Fruit fly (Drosophila melanogaster) whole organism, embryonic: Measurements from ENCODE around the gene Veneno.
A peak's percentile ranks its signal among the peaks of the same experiment; 100 is the strongest.

ENCODE experiments used
- Bteb2 ChIP-seq: fragments of 200-800 bp; sonication (Bioruptor generic); optimal IDR thresholded peaks from 2 replicates; lab custom pipeline; 2016; ENCODE audit warnings: missing biosample characterization, missing genetic modification characterization
- CG10209 ChIP-seq: fragments of 200-800 bp; sonication (Bioruptor generic); optimal IDR thresholded peaks from 3 replicates; lab custom pipeline; 2017; ENCODE audit warnings: missing biosample characterization, mild to moderate bottlenecking, missing genetic modification characterization, missing genetic modification reagents
- CG10366 ChIP-seq: fragments of 200-800 bp; sonication (Bioruptor generic); IDR thresholded peaks from 2 replicates; pipeline ENCODE4 v1.3.6; 2022; ENCODE audit warnings: missing biosample characterization, missing genetic modification characterization
- CG11085 ChIP-seq: fragments of 200-800 bp; sonication (Bioruptor generic); IDR thresholded peaks from 2 replicates; pipeline ENCODE4 v1.3.6; 2022; ENCODE audit warnings: missing biosample characterization, missing genetic modification characterization
- CG11247 ChIP-seq: fragments of 200-800 bp; sonication (Bioruptor generic); IDR thresholded peaks from 2 replicates; pipeline ENCODE4 v1.3.6; 2022; ENCODE audit warnings: missing biosample characterization, missing genetic modification characterization
- CG12219 ChIP-seq: fragments of 200-800 bp; sonication (Bioruptor generic); optimal IDR thresholded peaks from 3 replicates; lab custom pipeline; 2018; ENCODE audit warnings: missing biosample characterization, mild to moderate bottlenecking, missing genetic modification characterization
- CG12236 ChIP-seq: fragments of 200-800 bp; sonication (Bioruptor generic); optimal IDR thresholded peaks from 2 replicates; lab custom pipeline; 2016; ENCODE audit warnings: missing biosample characterization, missing genetic modification characterization
- CG12744 ChIP-seq: fragments of 200-800 bp; sonication (Bioruptor generic); optimal IDR thresholded peaks from 2 replicates; lab custom pipeline; 2016; ENCODE audit warnings: missing biosample characterization, missing genetic modification characterization
- CG12769 ChIP-seq: fragments of 200-800 bp; sonication (Bioruptor generic); optimal IDR thresholded peaks from 2 replicates; lab custom pipeline; 2019; ENCODE audit warnings: missing biosample characterization, mild to moderate bottlenecking, missing genetic modification characterization, moderate library complexity
- CG15269 ChIP-seq: fragments of 200-800 bp; sonication (Bioruptor generic); optimal IDR thresholded peaks from 2 replicates; lab custom pipeline; 2018; ENCODE audit warnings: missing biosample characterization, mild to moderate bottlenecking, missing genetic modification characterization, moderate library complexity
- CG1529 ChIP-seq: fragments of 200-800 bp; sonication (Bioruptor generic); optimal IDR thresholded peaks from 3 replicates; lab custom pipeline; 2018; ENCODE audit warnings: missing biosample characterization, missing genetic modification characterization
- CG15479 ChIP-seq: fragments of 200-800 bp; sonication (Bioruptor generic); optimal IDR thresholded peaks from 3 replicates; lab custom pipeline; 2019; ENCODE audit warnings: missing biosample characterization, mild to moderate bottlenecking, missing genetic modification characterization, moderate library complexity
- CG17568 ChIP-seq: fragments of 200-800 bp; sonication (Bioruptor generic); optimal IDR thresholded peaks from 2 replicates; lab custom pipeline; 2018; ENCODE audit warnings: missing biosample characterization, mild to moderate bottlenecking, missing genetic modification characterization, moderate library complexity
- CG18262 ChIP-seq: fragments of 200-800 bp; optimal IDR thresholded peaks from 3 replicates; lab custom pipeline; 2019; ENCODE audit warnings: missing biosample characterization, mild to moderate bottlenecking, missing genetic modification characterization, moderate library complexity
- CG2116 ChIP-seq: fragments of 200-800 bp; sonication (Bioruptor generic); optimal IDR thresholded peaks from 3 replicates; lab custom pipeline; 2018; ENCODE audit warnings: missing biosample characterization, mild to moderate bottlenecking, missing genetic modification characterization
- CG3163 ChIP-seq: fragments of 200-800 bp; sonication (Bioruptor generic); optimal IDR thresholded peaks from 3 replicates; lab custom pipeline; 2016; ENCODE audit warnings: missing biosample characterization, missing genetic modification characterization
- CG33213 ChIP-seq: fragments of 200-800 bp; sonication (Bioruptor generic); optimal IDR thresholded peaks from 3 replicates; lab custom pipeline; 2016; ENCODE audit warnings: missing biosample characterization, missing genetic modification characterization
- CG5953 ChIP-seq: fragments of 200-800 bp; sonication (Bioruptor generic); IDR thresholded peaks from 2 replicates; pipeline ENCODE4 v1.3.6; 2022; ENCODE audit warnings: missing biosample characterization, missing genetic modification characterization
- CG6765 ChIP-seq: fragments of 200-800 bp; sonication (Bioruptor generic); optimal IDR thresholded peaks from 3 replicates; lab custom pipeline; 2017; ENCODE audit warnings: missing biosample characterization, mild to moderate bottlenecking, missing genetic modification characterization
- Dip3 ChIP-seq: fragments of 200-800 bp; sonication (Bioruptor generic); optimal IDR thresholded peaks from 3 replicates; lab custom pipeline; 2016; ENCODE audit warnings: missing biosample characterization, missing genetic modification characterization
- Dll ChIP-seq: fragments of 200-800 bp; sonication (Bioruptor generic); IDR thresholded peaks from 4 replicates; pipeline ENCODE4 v1.3.6; 2022; ENCODE audit warnings: missing biosample characterization, missing genetic modification characterization; ENCODE audit not compliant: partially characterized antibody
- Fer1 ChIP-seq: fragments of 200-800 bp; sonication (Bioruptor generic); optimal IDR thresholded peaks from 2 replicates; lab custom pipeline; 2017; ENCODE audit warnings: missing biosample characterization, mild to moderate bottlenecking, missing genetic modification characterization
- Hmr ChIP-seq: fragments of 200-800 bp; sonication (Bioruptor generic); optimal IDR thresholded peaks from 3 replicates; lab custom pipeline; 2017; ENCODE audit warnings: mild to moderate bottlenecking, missing biosample characterization, missing genetic modification reagents, missing genetic modification characterization
- Lim3 ChIP-seq: fragments of 200-800 bp; sonication (Bioruptor generic); IDR thresholded peaks from 2 replicates; pipeline ENCODE4 v1.3.6; 2022; ENCODE audit warnings: missing biosample characterization, missing genetic modification characterization
- MBD-R2 ChIP-seq: fragments of 200-800 bp; sonication (Bioruptor generic); IDR thresholded peaks from 2 replicates; pipeline ENCODE4 v1.3.6; 2022; ENCODE audit warnings: missing biosample characterization, missing genetic modification characterization
- Mes4 ChIP-seq: fragments of 200-800 bp; sonication (Bioruptor generic); optimal IDR thresholded peaks from 2 replicates; lab custom pipeline; 2016; ENCODE audit warnings: missing biosample characterization, missing genetic modification characterization
- Myb ChIP-seq: fragments of 200-800 bp; sonication (Bioruptor generic); optimal IDR thresholded peaks from 2 replicates; lab custom pipeline; 2016; ENCODE audit warnings: missing biosample characterization, missing genetic modification characterization
- Poxn ChIP-seq: fragments of 200-800 bp; sonication (Bioruptor generic); IDR thresholded peaks from 2 replicates; pipeline ENCODE4 v1.3.6; 2022; ENCODE audit warnings: missing biosample characterization, missing genetic modification characterization
- Scr ChIP-seq: fragments of 200-800 bp; sonication (Bioruptor generic); IDR thresholded peaks from 2 replicates; pipeline ENCODE4 v1.3.6; 2022; ENCODE audit warnings: missing biosample characterization, missing genetic modification characterization; ENCODE audit not compliant: partially characterized antibody
- Spps ChIP-seq: fragments of 200-800 bp; sonication (Bioruptor generic); optimal IDR thresholded peaks from 2 replicates; lab custom pipeline; 2018; ENCODE audit warnings: missing biosample characterization, mild to moderate bottlenecking, missing genetic modification characterization
- Sry-δ ChIP-seq: fragments of 200-800 bp; sonication (Bioruptor generic); optimal IDR thresholded peaks from 2 replicates; lab custom pipeline; 2016; ENCODE audit warnings: missing biosample characterization, missing genetic modification characterization
- bowl ChIP-seq: fragments of 200-800 bp; sonication (Bioruptor generic); IDR thresholded peaks from 2 replicates; pipeline ENCODE4 v1.3.6; 2022; ENCODE audit warnings: missing biosample characterization, missing genetic modification characterization
- ci ChIP-seq: fragments of 200-800 bp; sonication (Bioruptor generic); IDR thresholded peaks from 3 replicates; pipeline ENCODE4 v1.3.6; 2022; ENCODE audit warnings: missing biosample characterization, missing genetic modification characterization
- dan ChIP-seq: fragments of 200-800 bp; sonication (Bioruptor generic); IDR thresholded peaks from 2 replicates; pipeline ENCODE4 v1.3.6; 2022; ENCODE audit warnings: missing biosample characterization, missing genetic modification characterization
- eve ChIP-seq, 2 experiments: fragments of >200 bp; optimal IDR thresholded peaks; 2 replicates each; lab custom pipeline; 2017; ENCODE audit warnings: missing biosample characterization in 2 of 2, missing genetic modification characterization in 2 of 2
- gcm ChIP-seq: fragments of 200-800 bp; sonication (Bioruptor generic); optimal IDR thresholded peaks from 2 replicates; lab custom pipeline; 2019; ENCODE audit warnings: missing biosample characterization, mild to moderate bottlenecking, missing genetic modification characterization, moderate library complexity
- gsb ChIP-seq: fragments of 200-800 bp; sonication (Bioruptor generic); IDR thresholded peaks from 2 replicates; pipeline ENCODE4 v1.3.6; 2022; ENCODE audit warnings: missing biosample characterization, missing genetic modification characterization
- hbn ChIP-seq: fragments of 200-800 bp; sonication (Bioruptor generic); IDR thresholded peaks from 2 replicates; pipeline ENCODE4 v1.3.6; 2022; ENCODE audit warnings: missing biosample characterization, missing genetic modification characterization; ENCODE audit not compliant: partially characterized antibody
- nau ChIP-seq: fragments of 200-800 bp; sonication (Bioruptor generic); optimal IDR thresholded peaks from 3 replicates; lab custom pipeline; 2017; ENCODE audit warnings: missing biosample characterization, mild to moderate bottlenecking, missing genetic modification characterization, missing genetic modification reagents
- nerfin-2 ChIP-seq: fragments of 200-800 bp; sonication (Bioruptor generic); IDR thresholded peaks from 2 replicates; pipeline ENCODE4 v1.3.6; 2022; ENCODE audit warnings: missing biosample characterization, missing genetic modification characterization; ENCODE audit not compliant: partially characterized antibody
- nmo ChIP-seq: fragments of 200-800 bp; sonication (Bioruptor generic); optimal IDR thresholded peaks from 2 replicates; lab custom pipeline; 2018; ENCODE audit warnings: missing biosample characterization, mild to moderate bottlenecking, missing genetic modification characterization, moderate library complexity
- nom ChIP-seq: fragments of 200-800 bp; sonication (Bioruptor generic); optimal IDR thresholded peaks from 2 replicates; lab custom pipeline; 2017; ENCODE audit warnings: missing biosample characterization, missing genetic modification characterization, mild to moderate bottlenecking, moderate library complexity, missing genetic modification reagents
- scrt ChIP-seq: fragments of 200-800 bp; sonication (Bioruptor generic); optimal IDR thresholded peaks from 2 replicates; lab custom pipeline; 2018; ENCODE audit warnings: missing biosample characterization, mild to moderate bottlenecking, missing genetic modification characterization, moderate library complexity
- sens-2 ChIP-seq: fragments of 200-800 bp; sonication (Bioruptor generic); IDR thresholded peaks from 2 replicates; pipeline ENCODE4 v1.3.6; 2022; ENCODE audit warnings: missing biosample characterization, missing genetic modification characterization
- slp2 ChIP-seq: fragments of 200-800 bp; sonication (Bioruptor generic); optimal IDR thresholded peaks from 2 replicates; lab custom pipeline; 2016; ENCODE audit warnings: missing biosample characterization, missing genetic modification characterization
- sob ChIP-seq: fragments of 200-800 bp; sonication (Bioruptor generic); IDR thresholded peaks from 2 replicates; pipeline ENCODE4 v1.3.6; 2022; ENCODE audit warnings: missing biosample characterization, missing genetic modification characterization
- toy ChIP-seq: fragments of 200-800 bp; sonication (Bioruptor generic); IDR thresholded peaks from 2 replicates; pipeline ENCODE4 v1.3.6; 2022; ENCODE audit warnings: missing biosample characterization, missing genetic modification characterization
- tx ChIP-seq: fragments of 200-800 bp; sonication (Bioruptor generic); optimal IDR thresholded peaks from 2 replicates; lab custom pipeline; 2016; ENCODE audit warnings: missing biosample characterization, missing genetic modification characterization
- yki ChIP-seq: fragments of >200 bp; optimal IDR thresholded peaks from 3 replicates; lab custom pipeline; 2018
- z ChIP-seq: fragments of 200-800 bp; sonication (Bioruptor generic); IDR thresholded peaks from 3 replicates; pipeline ENCODE4 v1.3.6; 2022; ENCODE audit warnings: missing biosample characterization, missing genetic modification characterization
- zf30C ChIP-seq: fragments of 200-800 bp; sonication (Bioruptor generic); optimal IDR thresholded peaks from 3 replicates; lab custom pipeline; 2018; ENCODE audit warnings: missing biosample characterization, mild to moderate bottlenecking, missing genetic modification characterization

Gene Veneno

DNA sequence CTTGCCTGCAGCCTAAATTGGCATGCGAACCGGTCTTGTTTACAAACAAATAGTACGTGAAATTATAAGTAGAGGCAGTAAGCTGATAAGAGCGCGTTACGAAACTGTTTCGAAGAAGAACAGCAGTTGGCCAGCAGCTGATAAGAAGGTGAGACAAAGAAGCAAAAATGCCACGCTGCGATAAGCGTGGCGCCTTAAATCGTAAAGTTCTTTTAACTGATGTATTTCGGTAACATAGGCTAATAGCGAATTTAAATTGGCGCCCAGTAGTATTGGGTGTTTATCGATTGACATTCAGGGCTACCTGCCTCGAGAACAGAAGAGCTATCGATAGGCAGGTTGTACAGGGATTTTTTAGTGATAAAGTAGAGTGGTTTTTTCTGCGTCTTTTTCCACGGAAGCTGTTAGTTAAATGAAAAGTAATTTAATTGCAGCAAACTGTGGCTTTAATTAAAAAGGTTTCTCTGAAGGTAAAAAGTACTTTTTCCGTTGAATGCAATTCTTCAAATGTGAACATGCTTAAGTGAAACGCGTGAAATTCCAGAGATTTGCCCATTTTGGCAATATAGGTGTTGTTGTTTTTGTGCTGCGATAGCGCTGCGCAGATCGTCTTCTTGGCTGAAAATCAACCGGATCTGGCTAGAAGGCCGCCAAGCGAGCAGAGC lies 5.6 kb downstream of the Veneno start, which contains the start of gene stck (continued):
- TF ChIP-seq hbn (0 out of 2 replicates have a peak, but pooled peaks have one; percentile 45), nau (no peak), MBD-R2 (0 out of 2 replicates have a peak, but pooled peaks have one; percentile 19), gsb (no peak), CG17568 (GFP tag; lab: Kevin White, UChicago) (no peak), bowl (GFP tag; lab: Robert Waterston, UW) (no peak), Spps (no peak), Scr (GFP tag; lab: Robert Waterston, UW) (peak; percentile 61), CG12236 (GFP tag; lab: Kevin White, UChicago) (no peak), zf30C (GFP tag; lab: Kevin White, UChicago) (no peak), CG15479 (GFP tag; lab: Kevin White, UChicago) (no peak), ci (no peak), Myb (GFP tag; lab: Kevin White, UChicago) (peak; percentile 25), Dll (GFP tag; lab: Robert Waterston, UW) (peak; percentile 50; the same call in 2 of the 4 replicates), CG15269 (tag; lab: Kevin White, UChicago) (no peak), CG12769 (tag; lab: Kevin White, UChicago) (no peak), tx (GFP tag; lab: Kevin White, UChicago) (no peak), scrt (GFP tag; lab: Kevin White, UChicago) (no peak), Fer1 (GFP tag; lab: Kevin White, UChicago) (no peak), eve (GFP tag; optimal IDR thresholded peaks at IDR 0.05; lab: Kevin White, UChicago) (no peak), CG12219 (no peak), Hmr (peak; percentile 31), nerfin-2 (GFP tag; lab: Robert Waterston, UW) (no peak), sob (GFP tag; lab: Robert Waterston, UW) (peak; percentile 40; the same call in 1 of the 2 replicates), z (no peak), gcm (GFP tag; lab: Kevin White, UChicago) (no peak), CG12744 (GFP tag; lab: Kevin White, UChicago) (no peak), nom (GFP tag; lab: Kevin White, UChicago) (no peak), Poxn (GFP tag; lab: Robert Waterston, UW) (no peak), Bteb2 (GFP tag; lab: Kevin White, UChicago) (no peak), CG10366 (no peak), Mes4 (no peak), Lim3 (GFP tag; lab: Robert Waterston, UW) (no peak), CG33213 (GFP tag; lab: Kevin White, UChicago) (no peak), nmo (GFP tag; lab: Kevin White, UChicago) (peak; percentile 51), CG5953 (GFP tag; lab: Robert Waterston, UW) (no peak), toy (GFP tag; lab: Robert Waterston, UW) (no peak), CG18262 (no peak), CG11247 (GFP tag; lab: Robert Waterston, UW) (no peak), sens-2 (GFP tag; lab: Robert Waterston, UW) (no peak), dan (GFP tag; lab: Robert Waterston, UW) (no peak), yki (lab: Kevin White, UChicago) (no peak), CG11085 (no peak), CG6765 (GFP tag; lab: Kevin White, UChicago) (no peak), CG1529 (GFP tag; lab: Kevin White, UChicago) (no peak), CG2116 (GFP tag; lab: Kevin White, UChicago) (peak; percentile 87), slp2 (GFP tag; lab: Kevin White, UChicago) (no peak), Dip3 (GFP tag; lab: Kevin White, UChicago) (no peak), CG10209 (GFP tag; lab: Kevin White, UChicago) (no peak), Sry-δ (peak; percentile 79), CG3163 (GFP tag; lab: Kevin White, UChicago) (no peak)
